Worm (Caenorhabditis elegans) whole organism, L2 larva: ENCODE results near the gene Y75B8A.13.
A peak's percentile ranks its signal among the peaks of the same experiment; 100 is the strongest.

Experiments used
- C34F6.9 ChIP-seq: fragments of 150-350 bp; optimal IDR thresholded peaks from 2 replicates; lab custom pipeline; 2014; ENCODE audit warnings: missing biosample characterization, missing genetic modification characterization
- F13H6.1 ChIP-seq: sonication (generic microtip); optimal IDR thresholded peaks from 2 replicates; lab custom pipeline; 2016; ENCODE audit warnings: missing genetic modification characterization, missing compliant biosample characterization
- R02D3.7 ChIP-seq: fragments of 150-350 bp; optimal IDR thresholded peaks from 2 replicates; lab custom pipeline; 2014; ENCODE audit warnings: missing biosample characterization, missing genetic modification characterization
- Y55F3AM.14 ChIP-seq: fragments of 200-800 bp; sonication (Bioruptor generic); optimal IDR thresholded peaks from 2 replicates; lab custom pipeline; 2018; ENCODE audit warnings: mild to moderate bottlenecking, missing genetic modification characterization, missing compliant biosample characterization
- ZK546.5 ChIP-seq: sonication (generic microtip); optimal IDR thresholded peaks from 2 replicates; lab custom pipeline; 2017; ENCODE audit warnings: missing biosample characterization, missing genetic modification characterization
- alr-1 ChIP-seq: fragments of 150-350 bp; optimal IDR thresholded peaks from 2 replicates; lab custom pipeline; 2014; ENCODE audit warnings: missing biosample characterization, missing genetic modification characterization
- aly-2 ChIP-seq: fragments of 150-350 bp; optimal IDR thresholded peaks from 2 replicates; lab custom pipeline; 2014; ENCODE audit warnings: missing biosample characterization, missing genetic modification characterization
- ama-1 ChIP-seq: fragments of 150-350 bp; optimal IDR thresholded peaks from 2 replicates; lab custom pipeline; 2018; ENCODE audit warnings: inconsistent platforms
- blmp-1 ChIP-seq: sonication (generic microtip); optimal IDR thresholded peaks from 2 replicates; lab custom pipeline; 2017; ENCODE audit warnings: missing genetic modification characterization, mild to moderate bottlenecking, missing compliant biosample characterization, antibody characterized with exemption, moderate library complexity; ENCODE audit not compliant: insufficient read depth
- ceh-16 ChIP-seq: fragments of 150-350 bp; optimal IDR thresholded peaks from 2 replicates; lab custom pipeline; 2014; ENCODE audit warnings: missing biosample characterization, missing genetic modification characterization
- ceh-82 ChIP-seq: fragments of 150-350 bp; optimal IDR thresholded peaks from 2 replicates; lab custom pipeline; 2014; ENCODE audit warnings: missing biosample characterization, missing genetic modification characterization
- crh-2 ChIP-seq: sonication (generic microtip); optimal IDR thresholded peaks from 2 replicates; lab custom pipeline; 2017; ENCODE audit warnings: missing biosample characterization, missing genetic modification characterization
- dmd-4 ChIP-seq: sonication (generic microtip); optimal IDR thresholded peaks from 2 replicates; lab custom pipeline; 2017; ENCODE audit warnings: missing biosample characterization, missing genetic modification characterization
- egl-27 ChIP-seq: sonication (generic microtip); optimal IDR thresholded peaks from 3 replicates; lab custom pipeline; 2017; ENCODE audit warnings: missing biosample characterization, missing genetic modification reagents, missing genetic modification characterization
- elt-1 ChIP-seq: fragments of 150-350 bp; optimal IDR thresholded peaks from 2 replicates; lab custom pipeline; 2014; ENCODE audit warnings: missing biosample characterization, missing genetic modification characterization
- elt-3 ChIP-seq: sonication (generic microtip); optimal IDR thresholded peaks from 2 replicates; lab custom pipeline; 2017; ENCODE audit warnings: missing biosample characterization, missing genetic modification characterization
- fos-1 ChIP-seq: fragments of 150-350 bp; optimal IDR thresholded peaks from 2 replicates; lab custom pipeline; 2014; ENCODE audit warnings: missing biosample characterization, missing genetic modification characterization
- gmeb-1 ChIP-seq: fragments of 150-350 bp; optimal IDR thresholded peaks from 2 replicates; lab custom pipeline; 2014; ENCODE audit warnings: missing biosample characterization, missing genetic modification characterization
- lin-11 ChIP-seq: fragments of 150-350 bp; sonication (generic microtip); optimal IDR thresholded peaks from 2 replicates; lab custom pipeline; 2014; ENCODE audit warnings: missing biosample characterization, missing genetic modification characterization, inconsistent platforms, mixed read lengths
- lin-13 ChIP-seq: fragments of 150-350 bp; optimal IDR thresholded peaks from 2 replicates; lab custom pipeline; 2014; ENCODE audit warnings: missing biosample characterization, missing genetic modification reagents, missing genetic modification characterization
- lin-39 ChIP-seq: fragments of 150-350 bp; optimal IDR thresholded peaks from 2 replicates; lab custom pipeline; 2014; ENCODE audit warnings: missing biosample characterization, missing genetic modification reagents, missing genetic modification characterization
- lsy-2 ChIP-seq, 2 experiments: fragments of 150-350 bp in 1 of 2; sonication (generic microtip) in 1 of 2; optimal IDR thresholded peaks; 2 replicates each; lab custom pipeline; 2014 to 2017; ENCODE audit warnings: missing biosample characterization in 2 of 2, missing genetic modification characterization in 2 of 2
- mab-5 ChIP-seq: fragments of 150-350 bp; optimal IDR thresholded peaks from 2 replicates; lab custom pipeline; 2014; ENCODE audit warnings: missing biosample characterization, missing genetic modification characterization
- mbf-1 ChIP-seq: sonication (generic microtip); optimal IDR thresholded peaks from 2 replicates; lab custom pipeline; 2017; ENCODE audit warnings: missing biosample characterization, missing genetic modification characterization
- mdl-1 ChIP-seq, 2 experiments: fragments of 150-350 bp in 1 of 2; sonication (generic microtip) in 1 of 2; optimal IDR thresholded peaks; 2 replicates each; lab custom pipeline; 2017; ENCODE audit warnings: missing biosample characterization in 2 of 2, missing genetic modification characterization in 2 of 2
- nhr-10 ChIP-seq: sonication (generic microtip); optimal IDR thresholded peaks from 2 replicates; lab custom pipeline; 2017; ENCODE audit warnings: missing biosample characterization, missing genetic modification characterization
- nhr-11 ChIP-seq: fragments of 150-350 bp; optimal IDR thresholded peaks from 2 replicates; lab custom pipeline; 2014; ENCODE audit warnings: missing biosample characterization, missing genetic modification characterization
- nhr-12 ChIP-seq: fragments of 150-350 bp; optimal IDR thresholded peaks from 2 replicates; lab custom pipeline; 2014; ENCODE audit warnings: missing biosample characterization, missing genetic modification characterization
- nhr-129 ChIP-seq: fragments of 150-350 bp; optimal IDR thresholded peaks from 2 replicates; lab custom pipeline; 2014; ENCODE audit warnings: missing biosample characterization, missing genetic modification characterization
- nhr-21 ChIP-seq: fragments of 150-350 bp; optimal IDR thresholded peaks from 2 replicates; lab custom pipeline; 2014; ENCODE audit warnings: missing biosample characterization, missing genetic modification characterization
- nhr-23 ChIP-seq: fragments of 150-350 bp; optimal IDR thresholded peaks from 2 replicates; lab custom pipeline; 2014; ENCODE audit warnings: missing biosample characterization, missing genetic modification reagents, missing genetic modification characterization
- nhr-237 ChIP-seq: fragments of 150-350 bp; optimal IDR thresholded peaks from 2 replicates; lab custom pipeline; 2014; ENCODE audit warnings: missing biosample characterization, missing genetic modification characterization
- nhr-25 ChIP-seq: fragments of 150-350 bp; sonication (generic microtip); optimal IDR thresholded peaks from 3 replicates; lab custom pipeline; 2014; ENCODE audit warnings: missing biosample characterization, missing genetic modification characterization
- nhr-6 ChIP-seq: fragments of 150-350 bp; optimal IDR thresholded peaks from 2 replicates; lab custom pipeline; 2014; ENCODE audit warnings: missing biosample characterization, missing genetic modification characterization
- nhr-77 ChIP-seq: fragments of 150-350 bp; optimal IDR thresholded peaks from 2 replicates; lab custom pipeline; 2014; ENCODE audit warnings: missing biosample characterization, missing genetic modification characterization
- peb-1 ChIP-seq: fragments of 150-350 bp; optimal IDR thresholded peaks from 2 replicates; lab custom pipeline; 2014; ENCODE audit warnings: missing biosample characterization, missing genetic modification characterization
- sem-4 ChIP-seq: fragments of 150-350 bp; optimal IDR thresholded peaks from 2 replicates; lab custom pipeline; 2014; ENCODE audit warnings: missing biosample characterization, missing genetic modification reagents, missing genetic modification characterization
- skn-1 ChIP-seq: sonication (generic microtip); optimal IDR thresholded peaks from 2 replicates; lab custom pipeline; 2017; ENCODE audit warnings: missing biosample characterization, missing genetic modification characterization
- sma-3 ChIP-seq: sonication (generic microtip); optimal IDR thresholded peaks from 2 replicates; lab custom pipeline; 2016; ENCODE audit warnings: missing genetic modification reagents, missing genetic modification characterization, missing compliant biosample characterization
- sma-9 ChIP-seq, 2 experiments: fragments of 150-350 bp in 1 of 2; sonication (generic microtip) in 1 of 2; optimal IDR thresholded peaks; 2 replicates each; lab custom pipeline; 2014 to 2016; ENCODE audit warnings: missing genetic modification characterization in 2 of 2, mild to moderate bottlenecking in 1 of 2, missing biosample characterization in 1 of 2, missing compliant biosample characterization in 1 of 2, missing genetic modification reagents in 1 of 2, moderate library complexity in 1 of 2
- snpc-4 ChIP-seq: fragments of 150-350 bp; optimal IDR thresholded peaks from 2 replicates; lab custom pipeline; 2014; ENCODE audit warnings: missing biosample characterization, missing genetic modification characterization
- unc-39 ChIP-seq: fragments of 150-350 bp; optimal IDR thresholded peaks from 2 replicates; lab custom pipeline; 2014; ENCODE audit warnings: missing biosample characterization, missing genetic modification characterization
- unc-55 ChIP-seq: fragments of 150-350 bp; sonication (generic microtip); optimal IDR thresholded peaks from 3 replicates; lab custom pipeline; 2014; ENCODE audit warnings: missing biosample characterization, missing genetic modification reagents, missing genetic modification characterization
- unc-62 ChIP-seq: fragments of 150-350 bp; optimal IDR thresholded peaks from 2 replicates; lab custom pipeline; 2014; ENCODE audit warnings: missing biosample characterization, missing genetic modification reagents, missing genetic modification characterization
- zag-1 ChIP-seq: fragments of 150-350 bp; optimal IDR thresholded peaks from 2 replicates; lab custom pipeline; 2014; ENCODE audit warnings: missing biosample characterization, missing genetic modification characterization
- ztf-1 ChIP-seq: fragments of 200-800 bp; sonication (Bioruptor generic); conservative IDR thresholded peaks from 2 replicates; pipeline ENCODE4 v1.3.6; 2022; ENCODE audit warnings: missing genetic modification characterization, missing compliant biosample characterization
- ztf-11 ChIP-seq: sonication (generic microtip); optimal IDR thresholded peaks from 2 replicates; lab custom pipeline; 2017; ENCODE audit warnings: missing biosample characterization, missing genetic modification characterization
- ztf-4 ChIP-seq: fragments of 150-350 bp; optimal IDR thresholded peaks from 2 replicates; lab custom pipeline; 2014; ENCODE audit warnings: missing biosample characterization, missing genetic modification characterization

The Y75B8A.13 gene

DNA sequence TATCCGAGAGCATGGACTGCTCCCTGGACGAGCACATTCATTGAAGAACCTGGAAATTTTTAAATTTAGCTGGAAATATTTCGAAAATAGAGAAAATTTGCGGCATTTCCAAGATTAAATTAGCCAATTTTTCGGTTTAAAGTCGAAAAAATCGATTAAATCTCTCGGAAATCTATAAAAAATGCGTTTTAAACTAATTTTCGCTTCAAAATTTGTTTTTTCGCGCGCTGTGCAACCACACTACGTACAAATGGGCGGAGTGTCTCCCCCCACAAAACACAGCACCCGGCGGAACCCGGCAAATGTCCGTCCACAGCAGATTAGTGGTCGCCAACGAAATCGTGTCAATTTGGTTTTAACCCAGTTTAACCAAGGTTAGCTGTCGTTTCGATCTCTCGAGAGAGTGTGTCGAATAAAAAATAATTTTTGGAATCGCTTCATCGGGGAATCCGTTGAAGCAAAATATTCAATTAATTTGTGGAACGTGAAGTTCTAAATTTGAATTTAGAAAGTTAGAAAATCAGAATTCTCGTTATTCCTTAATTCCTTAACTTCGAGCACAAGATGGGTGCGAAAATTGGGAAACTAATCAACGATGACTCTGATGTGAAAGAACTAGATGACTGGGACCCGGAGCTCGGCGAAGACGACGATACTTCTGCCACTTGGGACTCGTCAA lies 34.8 kb upstream of the Y75B8A.13 start, which contains the start of the genes tim-1 and Y75B8A.23:
tim-1 (minus strand) TSS at position 51 of the 679 bp plus-strand sequence.
Y75B8A.23 (plus strand) TSS at position 547 of the 679 bp plus-strand sequence.
- TF ChIP-seq alr-1 (tag; lab: Kevin White, UChicago): no peak
- TF ChIP-seq nhr-129 (tag; lab: Kevin White, UChicago): peak; percentile 89
- peak; percentile 77 for TF ChIP-seq nhr-6
- TF ChIP-seq nhr-12 (tag; lab: Kevin White, UChicago): peak; percentile 53
- peak; percentile 97 for TF ChIP-seq nhr-21
- no peak for TF ChIP-seq lin-39 (tag; lab: Kevin White, UChicago)
- no peak for TF ChIP-seq nhr-23 (tag; lab: Kevin White, UChicago)
- peak; percentile 100 for TF ChIP-seq snpc-4
- TF ChIP-seq peb-1: no peak
- TF ChIP-seq unc-39: no peak
- TF ChIP-seq aly-2 (tag; lab: Kevin White, UChicago): peak; percentile 38
- peak; percentile 99 for TF ChIP-seq sem-4 (tag; lab: Kevin White, UChicago)
- peak; percentile 52 for TF ChIP-seq R02D3.7 (tag; lab: Kevin White, UChicago)
- no peak for TF ChIP-seq mbf-1 (tag; lab: Kevin White, UChicago)
- TF ChIP-seq ama-1: peak; percentile 99
- TF ChIP-seq nhr-237 (tag; lab: Kevin White, UChicago): peak; percentile 37
- peak; percentile 90 for TF ChIP-seq ztf-4 (tag; lab: Kevin White, UChicago)
- TF ChIP-seq egl-27 (tag; lab: Kevin White, UChicago): peak; percentile 84
- peak; percentile 89 to 94 for TF ChIP-seq lsy-2 (tag; optimal IDR thresholded peaks at IDR 0.05; lab: Kevin White, UChicago)
- TF ChIP-seq C34F6.9 (tag; lab: Kevin White, UChicago): peak; percentile 84
- peak; percentile 48 for TF ChIP-seq dmd-4
- TF ChIP-seq ZK546.5 (tag; lab: Kevin White, UChicago): peak; percentile 32
- no peak for TF ChIP-seq ztf-11 (tag; lab: Kevin White, UChicago)
- peak; percentile 92 for TF ChIP-seq unc-55 (GFP tag; lab: Kevin White, UChicago)
- peak; percentile 79 for TF ChIP-seq sma-9 (GFP tag; optimal IDR thresholded peaks at IDR 0.05; lab: Kevin White, UChicago)
- no peak for TF ChIP-seq sma-9 (tag; optimal IDR thresholded peaks at IDR 0.05; lab: Kevin White, UChicago)
- peak; percentile 94 for TF ChIP-seq F13H6.1 (tag; lab: Kevin White, UChicago)
- peak; percentile 96 for TF ChIP-seq fos-1
- peak; percentile 89 for TF ChIP-seq nhr-10
- TF ChIP-seq sma-3 (GFP tag; lab: Kevin White, UChicago): peak; percentile 98
- TF ChIP-seq ceh-16 (tag; lab: Kevin White, UChicago): peak; percentile 77
- TF ChIP-seq Y55F3AM.14 (GFP tag; lab: Kevin White, UChicago): peak; percentile 86
- peak; percentile 65 for TF ChIP-seq blmp-1 (tag; lab: Kevin White, UChicago)
- TF ChIP-seq lin-11 (tag; lab: Kevin White, UChicago): peak; percentile 93
- TF ChIP-seq ztf-1 (GFP tag; lab: Robert Waterston, UW): no peak
- no peak for TF ChIP-seq unc-62 (GFP tag; lab: Kevin White, UChicago)
- no peak for TF ChIP-seq elt-3 (tag; lab: Kevin White, UChicago)
- TF ChIP-seq crh-2 (tag; lab: Kevin White, UChicago): peak; percentile 99
- peak; percentile 96 for TF ChIP-seq lin-13
- peak; percentile 90 for TF ChIP-seq nhr-25 (tag; lab: Kevin White, UChicago)
- peak; percentile 97 for TF ChIP-seq gmeb-1 (tag; lab: Kevin White, UChicago)
- peak; percentile 24 for TF ChIP-seq skn-1 (tag; lab: Kevin White, UChicago)
- peak; percentile 66 to 85 for TF ChIP-seq mdl-1 (tag; optimal IDR thresholded peaks at IDR 0.05; lab: Kevin White, UChicago)
- TF ChIP-seq mab-5 (tag; lab: Kevin White, UChicago): peak; percentile 94
- TF ChIP-seq nhr-77 (tag; lab: Kevin White, UChicago): peak; percentile 84
- TF ChIP-seq zag-1 (tag; lab: Kevin White, UChicago): peak; percentile 84
- peak; percentile 74 for TF ChIP-seq nhr-11
- peak; percentile 81 for TF ChIP-seq ceh-82 (tag; lab: Kevin White, UChicago)
- peak; percentile 53 for TF ChIP-seq elt-1 (tag; lab: Kevin White, UChicago)
